Worm (Caenorhabditis elegans) whole organism, L4 larva: ENCODE measurements around the gene C08G9.1.

ENCODE experiments used
- R02D3.7 ChIP-seq: fragments of 150-350 bp; sonication (generic microtip); optimal IDR thresholded peaks from 3 replicates; lab custom pipeline; 2014; ENCODE audit warnings: missing biosample characterization, missing genetic modification characterization
- ZK546.5 ChIP-seq, 2 experiments: sonication (generic microtip); optimal IDR thresholded peaks; 2 replicates each; lab custom pipeline; 2017; ENCODE audit warnings: missing biosample characterization in 2 of 2, missing genetic modification characterization in 2 of 2
- aha-1 ChIP-seq: fragments of 150-350 bp; peaks from one replicate; lab custom pipeline; 2014; ENCODE audit warnings: missing biosample characterization, missing genetic modification characterization
- ama-1 ChIP-seq: fragments of 150-350 bp; optimal IDR thresholded peaks from 2 replicates; lab custom pipeline; 2014; ENCODE audit warnings: inconsistent platforms, mixed read lengths
- arid-1 ChIP-seq: fragments of 200-800 bp; sonication (Bioruptor generic); conservative IDR thresholded peaks from 2 replicates; pipeline ENCODE4 v1.3.6; 2022; ENCODE audit warnings: missing genetic modification reagents, missing genetic modification characterization, missing compliant biosample characterization
- dmd-8 ChIP-seq: fragments of 200-800 bp; sonication (Bioruptor generic); IDR thresholded peaks from 2 replicates; pipeline ENCODE4 v1.3.6; 2022; ENCODE audit warnings: missing genetic modification characterization, missing compliant biosample characterization
- fkh-10 ChIP-seq: fragments of 150-350 bp; optimal IDR thresholded peaks from 2 replicates; lab custom pipeline; 2014; ENCODE audit warnings: missing biosample characterization, missing genetic modification reagents, missing genetic modification characterization
- lir-3 ChIP-seq: sonication (generic microtip); optimal IDR thresholded peaks from 2 replicates; lab custom pipeline; 2016; ENCODE audit warnings: mild to moderate bottlenecking, missing genetic modification characterization, missing compliant biosample characterization
- nhr-10 ChIP-seq: fragments of 150-350 bp; optimal IDR thresholded peaks from 2 replicates; lab custom pipeline; 2014; ENCODE audit warnings: missing biosample characterization, missing genetic modification characterization
- nhr-11 ChIP-seq: fragments of 150-350 bp; optimal IDR thresholded peaks from 2 replicates; lab custom pipeline; 2014; ENCODE audit warnings: missing biosample characterization, missing genetic modification characterization
- unc-62 ChIP-seq, 3 experiments: fragments of 150-350 bp in 1 of 3; sonication (generic microtip); optimal IDR thresholded peaks in 2 of 3; peaks in 1 of 3; 1 replicate in 1 of 3; 2 replicates in 2 of 3; lab custom pipeline; 2014 to 2017; ENCODE audit warnings: missing biosample characterization in 3 of 3, missing genetic modification characterization in 3 of 3, missing genetic modification reagents in 3 of 3, missing genotype in 1 of 3

ce11 chrIV:7689326-7689725, 30.8 kb downstream of the C08G9.1 start:
- TF ChIP-seq R02D3.7 (tag; lab: Kevin White, UChicago) (no peak), ZK546.5 (tag; optimal IDR thresholded peaks at IDR 0.05; lab: Kevin White, UChicago) (no peak), lir-3 (tag; lab: Kevin White, UChicago) (no peak), aha-1 (no peak), ama-1 (lab: Kevin White, UChicago) (no peak), arid-1 (GFP tag; lab: Robert Waterston, UW) (no peak), nhr-11 (tag; lab: Kevin White, UChicago) (no peak), nhr-10 (tag; lab: Kevin White, UChicago) (no peak), dmd-8 (GFP tag; lab: Robert Waterston, UW) (no peak), fkh-10 (GFP tag; lab: Kevin White, UChicago) (no peak), unc-62 (GFP tag; optimal IDR thresholded peaks at IDR 0.05 in 1 of 2; lab: Kevin White, UChicago) (peak in 1 of 2 experiments; percentile 63), unc-62 (tag; optimal IDR thresholded peaks at IDR 0.05; lab: Kevin White, UChicago) (no peak)
